Worm (Caenorhabditis elegans): ENCODE measurements around the gene spp-19.

spp-19 gene

DNA sequence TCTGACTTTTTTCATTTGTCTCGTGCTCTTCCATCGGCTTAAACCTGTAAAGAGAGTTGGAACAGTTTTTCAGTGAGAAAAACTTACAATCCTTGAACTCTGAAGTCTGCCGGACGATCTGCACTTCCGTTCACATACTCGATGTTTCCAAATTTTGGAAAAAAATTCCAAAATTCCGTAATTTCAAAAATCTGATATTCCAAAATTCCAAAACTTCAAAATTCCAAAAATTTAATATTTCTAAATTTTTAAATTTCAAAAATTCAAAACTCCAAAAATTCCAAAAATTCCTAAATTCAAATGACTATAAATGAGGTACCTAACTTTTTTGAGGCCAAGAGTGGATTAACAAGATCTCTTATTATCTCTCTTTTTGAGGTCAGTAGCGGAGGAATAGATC is 15.1 kb upstream of the spp-19 start, which contains the start of gene EGAP9.4:
TSS of gene EGAP9.4 (plus strand) at position 301 of the 400 bp plus-strand sequence.
- TF ChIP-seq ref-2 (tag; optimal IDR thresholded peaks at IDR 0.05) (no peak), tbx-2 (tag; optimal IDR thresholded peaks at IDR 0.05) (no peak), ets-4 (tag; optimal IDR thresholded peaks at IDR 0.05) (no peak), gmeb-2 (tag; optimal IDR thresholded peaks at IDR 0.05) (no peak), unc-86 (tag; optimal IDR thresholded peaks at IDR 0.05) (no peak), C38D4.7 (GFP tag; optimal IDR thresholded peaks at IDR 0.05) (no peak), madf-2 (tag; optimal IDR thresholded peaks at IDR 0.05) (no peak), pag-3 (tag; optimal IDR thresholded peaks at IDR 0.05; ENCODE audit: borderline replicate concordance) (no peak), eyg-1 (tag; optimal IDR thresholded peaks at IDR 0.05) (no peak), pax-1 (tag; optimal IDR thresholded peaks at IDR 0.05) (no peak), sox-2 (GFP tag; IDR thresholded peaks at IDR 0.05) (no peak), ztf-16 (tag; optimal IDR thresholded peaks at IDR 0.05) (no peak), pha-2 (tag; optimal IDR thresholded peaks at IDR 0.05) (no peak), ceh-24 (tag; optimal IDR thresholded peaks at IDR 0.05) (no peak), pros-1 (tag; optimal IDR thresholded peaks at IDR 0.05) (no peak)

DNA sequence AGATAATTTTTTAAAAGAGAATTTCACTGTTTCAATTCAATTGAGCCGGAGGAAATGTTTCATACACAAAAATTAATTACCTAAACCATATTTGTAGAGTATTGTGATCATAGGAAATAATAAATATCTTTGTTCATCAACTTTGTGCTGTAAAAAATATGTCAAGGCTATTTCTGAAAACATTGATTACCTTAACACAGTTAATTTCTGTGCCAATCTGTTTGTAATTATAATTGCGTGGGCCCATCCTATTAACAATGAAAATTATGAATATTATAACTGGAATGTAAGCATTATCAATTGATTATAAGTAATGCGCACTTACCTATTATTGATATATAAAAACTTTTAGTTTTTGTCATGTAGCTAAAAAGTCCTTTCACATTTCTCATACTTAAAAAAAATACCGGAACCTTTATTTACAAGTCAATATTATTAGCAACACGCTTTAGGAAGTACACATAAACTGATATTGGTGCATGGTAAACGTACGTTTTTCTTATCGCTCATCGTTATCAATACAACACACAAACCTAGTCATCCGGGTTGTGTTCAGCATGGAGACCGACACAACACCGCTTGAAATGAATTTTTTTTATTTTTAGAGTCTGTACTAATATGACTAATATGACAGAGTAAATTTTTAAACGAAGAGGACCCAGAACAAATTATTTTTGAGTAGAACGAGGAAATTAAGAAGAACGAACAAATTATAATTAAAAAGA is 14.1 kb upstream of the spp-19 start, which contains the start of gene fut-2:
TSS of gene fut-2 (minus strand) at position 485 of the 725 bp plus-strand sequence.
- peak; percentile 79 for TF ChIP-seq elt-2 (tag; optimal IDR thresholded peaks at IDR 0.05)
- TF ChIP-seq ceh-22 (tag; optimal IDR thresholded peaks at IDR 0.05): no peak

DNA sequence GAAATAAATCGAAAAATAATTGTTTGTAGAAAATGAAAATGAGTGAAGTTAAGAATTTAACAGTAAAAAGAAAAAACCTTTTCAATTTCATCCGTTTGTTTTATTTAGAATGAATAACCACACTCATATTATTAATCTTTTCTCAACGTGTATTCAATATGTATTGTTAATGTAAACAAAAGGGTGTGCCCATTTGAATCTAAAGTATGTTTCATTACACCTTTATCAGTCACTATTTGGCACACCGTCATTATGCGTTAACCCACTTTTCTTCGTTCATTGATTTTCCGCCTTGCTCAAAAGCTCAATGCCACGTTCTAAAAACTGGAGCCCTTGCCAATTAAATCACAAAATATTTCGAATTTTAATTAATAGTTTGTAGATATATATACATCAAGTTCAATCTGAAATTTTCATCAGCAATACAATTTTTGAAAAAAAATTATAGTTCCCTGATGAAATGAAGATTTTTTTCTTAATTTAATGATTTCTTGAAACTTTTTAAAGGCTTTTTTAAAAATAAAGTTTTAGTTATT is 4.4 kb upstream of the spp-19 start, which contains the start of gene K04A8.1:
TSS of gene K04A8.1 (plus strand) at position 486 of the 536 bp plus-strand sequence.
- TF ChIP-seq che-1 (tag; optimal IDR thresholded peaks at IDR 0.05) (no peak), unc-86 (tag; optimal IDR thresholded peaks at IDR 0.05) (no peak), pat-9 (tag; optimal IDR thresholded peaks at IDR 0.05) (no peak), ceh-45 (GFP tag; IDR thresholded peaks at IDR 0.05) (no peak), fax-1 (tag; optimal IDR thresholded peaks at IDR 0.05) (no peak), T23F11.4 (GFP tag; optimal IDR thresholded peaks at IDR 0.05) (no peak), tbx-2 (tag; optimal IDR thresholded peaks at IDR 0.05) (no peak), ceh-14 (tag; optimal IDR thresholded peaks at IDR 0.05) (no peak), hlh-15 (tag; optimal IDR thresholded peaks at IDR 0.05) (no peak), dmd-4 (tag; optimal IDR thresholded peaks at IDR 0.05; ENCODE audit: borderline replicate concordance) (no peak), nhr-232 (tag; optimal IDR thresholded peaks at IDR 0.05) (no peak), odd-2 (tag; optimal IDR thresholded peaks at IDR 0.05) (no peak), ceh-30 (tag; optimal IDR thresholded peaks at IDR 0.05) (no peak), elt-2 (tag; optimal IDR thresholded peaks at IDR 0.05) (no peak)

DNA sequence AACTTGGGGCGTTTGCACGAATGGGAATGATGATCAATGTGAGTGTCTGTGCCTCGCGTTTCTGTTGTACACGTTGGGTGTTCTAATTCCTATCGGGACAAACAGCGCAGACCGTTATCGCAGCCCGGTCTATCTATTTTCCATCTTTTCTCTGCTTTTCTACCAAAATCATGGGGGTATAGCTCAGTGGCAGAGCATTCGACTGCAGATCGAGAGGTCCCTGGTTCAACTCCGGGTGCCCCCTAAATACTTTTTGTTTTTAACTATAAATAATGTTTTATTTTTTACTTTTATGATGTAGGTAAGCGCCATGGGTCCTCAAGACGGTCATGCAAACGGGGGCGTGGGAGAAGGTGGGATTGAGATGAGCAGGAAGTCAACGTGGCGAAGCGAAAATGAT is 1.9 kb downstream of the spp-19 start:
- TF ChIP-seq C38D4.7 (GFP tag; optimal IDR thresholded peaks at IDR 0.05) (peak; percentile 5), sox-4 (tag; optimal IDR thresholded peaks at IDR 0.05) (no peak), ceh-48 (tag; optimal IDR thresholded peaks at IDR 0.05) (no peak), tbx-2 (tag; optimal IDR thresholded peaks at IDR 0.05) (no peak), hlh-6 (tag; optimal IDR thresholded peaks at IDR 0.05) (no peak), ceh-6 (GFP tag; optimal IDR thresholded peaks at IDR 0.05) (no peak), elt-2 (tag; optimal IDR thresholded peaks at IDR 0.05) (peak; percentile 60), zip-5 (tag; optimal IDR thresholded peaks at IDR 0.05) (no peak), che-1 (tag; optimal IDR thresholded peaks at IDR 0.05) (peak; percentile 6), eyg-1 (tag; optimal IDR thresholded peaks at IDR 0.05) (no peak), fkh-10 (GFP tag; optimal IDR thresholded peaks at IDR 0.05) (no peak)
